Fruit fly (Drosophila melanogaster) whole organism, embryonic: ENCODE measurements around the gene Sirup.

Source experiments
- Atf6 ChIP-seq: fragments of 200-800 bp; sonication (Bioruptor generic); IDR thresholded peaks from 2 replicates; pipeline ENCODE4 v1.3.6; 2022; ENCODE audit warnings: missing biosample characterization, missing genetic modification characterization
- Awh ChIP-seq: fragments of 200-800 bp; sonication (Bioruptor generic); IDR thresholded peaks from 2 replicates; pipeline ENCODE4, ENCODE4 v1.3.6; 2022; ENCODE audit warnings: missing biosample characterization, missing genetic modification characterization
- CG10979 ChIP-seq: fragments of 200-800 bp; sonication (Bioruptor generic); optimal IDR thresholded peaks from 2 replicates; lab custom pipeline; 2018; ENCODE audit warnings: missing biosample characterization, mild to moderate bottlenecking, missing genetic modification characterization, moderate library complexity
- CG11695 ChIP-seq: fragments of 200-800 bp; sonication (Bioruptor generic); IDR thresholded peaks from 3 replicates; pipeline ENCODE4 v1.3.6; 2022; ENCODE audit warnings: missing biosample characterization, missing genetic modification characterization
- CG14667 ChIP-seq: fragments of 200-800 bp; sonication (Bioruptor generic); IDR thresholded peaks from 2 replicates; pipeline ENCODE4 v1.3.6; 2022; ENCODE audit warnings: missing biosample characterization, missing genetic modification characterization
- CG14860 ChIP-seq: fragments of 200-800 bp; sonication (Bioruptor generic); IDR thresholded peaks from 3 replicates; pipeline ENCODE4 v1.3.6; 2022; ENCODE audit warnings: missing biosample characterization, missing genetic modification characterization; ENCODE audit not compliant: partially characterized antibody
- CG1647 ChIP-seq: fragments of 200-800 bp; sonication (Bioruptor generic); optimal IDR thresholded peaks from 3 replicates; lab custom pipeline; 2016; ENCODE audit warnings: missing biosample characterization, missing genetic modification characterization
- CG16813 ChIP-seq: fragments of 200-800 bp; sonication (Bioruptor generic); IDR thresholded peaks from 3 replicates; pipeline ENCODE4 v1.3.6; 2022; ENCODE audit warnings: missing biosample characterization, missing genetic modification characterization; ENCODE audit not compliant: partially characterized antibody
- CG2116 ChIP-seq: fragments of 200-800 bp; sonication (Bioruptor generic); optimal IDR thresholded peaks from 3 replicates; lab custom pipeline; 2018; ENCODE audit warnings: missing biosample characterization, mild to moderate bottlenecking, missing genetic modification characterization
- CG32772 ChIP-seq: fragments of 200-800 bp; sonication (Bioruptor generic); IDR thresholded peaks from 2 replicates; pipeline ENCODE4 v1.3.6; 2022; ENCODE audit warnings: missing biosample characterization, missing genetic modification characterization
- CG34224 ChIP-seq: fragments of 200-800 bp; sonication (Bioruptor generic); IDR thresholded peaks from 3 replicates; pipeline ENCODE4 v1.3.6; 2022; ENCODE audit warnings: missing biosample characterization, missing genetic modification characterization; ENCODE audit not compliant: partially characterized antibody
- CG34376 ChIP-seq: fragments of 200-800 bp; sonication (Bioruptor generic); optimal IDR thresholded peaks from 2 replicates; lab custom pipeline; 2018; ENCODE audit warnings: missing biosample characterization, mild to moderate bottlenecking, missing genetic modification characterization
- CG5245 ChIP-seq: fragments of 200-800 bp; sonication (Bioruptor generic); optimal IDR thresholded peaks from 3 replicates; lab custom pipeline; 2016; ENCODE audit warnings: missing biosample characterization, missing genetic modification characterization
- CG8478 ChIP-seq: fragments of >200 bp; optimal IDR thresholded peaks from 2 replicates; lab custom pipeline; 2018
- CoRest ChIP-seq: fragments of 200-800 bp; sonication (Bioruptor generic); optimal IDR thresholded peaks from 3 replicates; lab custom pipeline; 2018; ENCODE audit warnings: missing biosample characterization, mild to moderate bottlenecking, missing genetic modification characterization, moderate library complexity
- Ets65A ChIP-seq: fragments of 200-800 bp; sonication (Bioruptor generic); peaks from one replicate; lab custom pipeline; 2016; ENCODE audit warnings: missing biosample characterization, missing genetic modification characterization
- Med ChIP-seq: fragments of 200-800 bp; sonication (Bioruptor generic); peaks from one replicate; lab custom pipeline; 2016; ENCODE audit warnings: missing biosample characterization, missing genetic modification characterization, mild to moderate bottlenecking, inconsistent platforms, moderate library complexity
- Neu2 ChIP-seq: fragments of 200-800 bp; sonication (Bioruptor generic); optimal IDR thresholded peaks from 3 replicates; lab custom pipeline; 2016; ENCODE audit warnings: missing biosample characterization, missing genetic modification characterization, borderline replicate concordance
- Oli ChIP-seq: fragments of 200-800 bp; sonication (Bioruptor generic); optimal IDR thresholded peaks from 2 replicates; lab custom pipeline; 2018; ENCODE audit warnings: missing biosample characterization, mild to moderate bottlenecking, missing genetic modification characterization, moderate library complexity
- Pdp1 ChIP-seq, 2 experiments: fragments of 200-800 bp; sonication (Bioruptor generic); optimal IDR thresholded peaks; 3 replicates each; lab custom pipeline; 2016; ENCODE audit warnings: missing biosample characterization in 2 of 2, missing genetic modification characterization in 2 of 2, mild to moderate bottlenecking in 1 of 2, moderate library complexity in 1 of 2
- Trl ChIP-seq, 3 experiments: fragments of >200 bp in 2 of 3; fragments of 200-800 bp in 1 of 3; sonication (Bioruptor generic) in 1 of 3; optimal IDR thresholded peaks; 2 replicates in 1 of 3; 3 replicates in 2 of 3; lab custom pipeline; 2016 to 2017; ENCODE audit warnings: missing biosample characterization in 1 of 3, missing genetic modification characterization in 1 of 3
- ara ChIP-seq: fragments of 200-800 bp; sonication (Bioruptor generic); IDR thresholded peaks from 2 replicates; pipeline ENCODE4 v1.3.6; 2022; ENCODE audit warnings: missing biosample characterization, missing genetic modification characterization
- ash1 ChIP-seq: fragments of 200-800 bp; sonication (Bioruptor generic); optimal IDR thresholded peaks from 2 replicates; lab custom pipeline; 2018; ENCODE audit warnings: missing biosample characterization, mild to moderate bottlenecking, missing genetic modification characterization
- bcd ChIP-seq: fragments of 200-800 bp; sonication (Bioruptor generic); optimal IDR thresholded peaks from 2 replicates; lab custom pipeline; 2017; ENCODE audit warnings: missing biosample characterization, mild to moderate bottlenecking, missing genetic modification characterization
- chinmo ChIP-seq: fragments of 200-800 bp; sonication (Bioruptor generic); IDR thresholded peaks from 4 replicates; pipeline ENCODE4 v1.3.6; 2022; ENCODE audit warnings: missing biosample characterization, missing genetic modification characterization; ENCODE audit not compliant: partially characterized antibody
- dmrt99B ChIP-seq: fragments of 200-800 bp; sonication (Bioruptor generic); optimal IDR thresholded peaks from 2 replicates; lab custom pipeline; 2018; ENCODE audit warnings: missing biosample characterization, mild to moderate bottlenecking, missing genetic modification characterization, moderate library complexity
- ewg ChIP-seq: fragments of 200-800 bp; sonication (Bioruptor generic); optimal IDR thresholded peaks from 3 replicates; lab custom pipeline; 2017; ENCODE audit warnings: mild to moderate bottlenecking, missing biosample characterization, missing genetic modification reagents, missing genetic modification characterization
- exex ChIP-seq: fragments of 200-800 bp; sonication (Bioruptor generic); optimal IDR thresholded peaks from 4 replicates; lab custom pipeline; 2018; ENCODE audit warnings: missing biosample characterization, mild to moderate bottlenecking, missing genetic modification characterization, moderate library complexity
- fu2 ChIP-seq: fragments of 200-800 bp; sonication (Bioruptor generic); optimal IDR thresholded peaks from 2 replicates; lab custom pipeline; 2016; ENCODE audit warnings: missing biosample characterization, missing genetic modification characterization
- grn ChIP-seq: fragments of 200-800 bp; sonication (Bioruptor generic); optimal IDR thresholded peaks from 3 replicates; lab custom pipeline; 2017; ENCODE audit warnings: missing biosample characterization, missing genetic modification characterization
- mirr ChIP-seq: fragments of 200-800 bp; sonication (Bioruptor generic); optimal IDR thresholded peaks from 3 replicates; lab custom pipeline; 2018; ENCODE audit warnings: missing biosample characterization, mild to moderate bottlenecking, missing genetic modification characterization
- nmo ChIP-seq: fragments of 200-800 bp; sonication (Bioruptor generic); optimal IDR thresholded peaks from 2 replicates; lab custom pipeline; 2018; ENCODE audit warnings: missing biosample characterization, mild to moderate bottlenecking, missing genetic modification characterization, moderate library complexity
- pan ChIP-seq, 4 experiments: fragments of >200 bp in 3 of 4; fragments of 200-800 bp in 1 of 4; sonication (Bioruptor generic) in 1 of 4; optimal IDR thresholded peaks in 3 of 4; IDR thresholded peaks in 1 of 4; 2 replicates each; pipeline versions ENCODE4 v1.3.6 to Lab custom; 2017 to 2022; ENCODE audit warnings: missing biosample characterization in 2 of 4, missing genetic modification characterization in 2 of 4, mixed read lengths in 1 of 4
- peb ChIP-seq: fragments of 200-800 bp; sonication (Bioruptor generic); IDR thresholded peaks from 2 replicates; pipeline ENCODE4 v1.3.6; 2022; ENCODE audit warnings: missing biosample characterization, missing genetic modification characterization
- row ChIP-seq: fragments of 200-800 bp; sonication (Bioruptor generic); IDR thresholded peaks from 3 replicates; pipeline ENCODE4 v1.3.6; 2022; ENCODE audit warnings: missing biosample characterization, missing genetic modification characterization
- scrt ChIP-seq: fragments of 200-800 bp; sonication (Bioruptor generic); optimal IDR thresholded peaks from 2 replicates; lab custom pipeline; 2018; ENCODE audit warnings: missing biosample characterization, mild to moderate bottlenecking, missing genetic modification characterization, moderate library complexity
- sug ChIP-seq: fragments of 200-800 bp; optimal IDR thresholded peaks from 2 replicates; lab custom pipeline; 2019; ENCODE audit warnings: missing biosample characterization, mild to moderate bottlenecking, missing genetic modification characterization, moderate library complexity
- toy ChIP-seq: fragments of 200-800 bp; sonication (Bioruptor generic); IDR thresholded peaks from 2 replicates; pipeline ENCODE4 v1.3.6; 2022; ENCODE audit warnings: missing biosample characterization, missing genetic modification characterization
- trem ChIP-seq: fragments of 200-800 bp; optimal IDR thresholded peaks from 3 replicates; lab custom pipeline; 2019; ENCODE audit warnings: missing biosample characterization, mild to moderate bottlenecking, missing genetic modification characterization, moderate library complexity
- unc-4 ChIP-seq: fragments of 200-800 bp; sonication (Bioruptor generic); IDR thresholded peaks from 2 replicates; pipeline ENCODE4 v1.3.6; 2022; ENCODE audit warnings: missing biosample characterization, missing genetic modification characterization; ENCODE audit not compliant: partially characterized antibody
- vnd ChIP-seq: fragments of 200-800 bp; sonication (Bioruptor generic); IDR thresholded peaks from 3 replicates; pipeline ENCODE4 v1.3.6; 2022; ENCODE audit warnings: missing biosample characterization, missing genetic modification characterization; ENCODE audit not compliant: partially characterized antibody

Gene Sirup

DNA sequence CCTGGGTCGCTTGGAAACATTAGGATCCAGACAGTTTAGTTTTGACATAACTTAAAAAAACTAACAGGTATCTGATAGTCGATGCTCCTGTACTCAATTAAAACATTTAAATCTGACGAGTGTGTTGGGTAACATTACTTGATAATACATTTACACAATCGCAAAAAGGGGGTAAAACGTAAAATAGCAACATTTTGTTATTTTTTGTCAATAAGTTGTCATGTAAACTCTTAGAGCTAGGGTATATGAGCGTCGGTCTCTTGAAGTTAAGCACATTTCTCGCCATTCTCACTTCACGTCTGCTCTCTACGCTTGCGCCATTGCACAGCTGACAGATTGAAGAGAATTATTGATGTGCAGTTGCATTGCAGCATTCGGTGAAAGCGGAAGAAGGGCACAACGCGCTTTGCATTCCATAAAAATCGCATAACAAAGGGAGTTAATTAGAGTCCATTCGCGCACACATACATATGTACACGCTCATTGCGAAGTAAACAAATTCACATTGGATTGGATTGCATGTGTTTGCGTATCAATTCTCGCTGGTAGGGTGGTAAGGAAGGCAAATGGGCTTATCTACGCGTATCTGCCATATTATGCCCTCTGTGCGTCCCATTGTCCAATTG is 13.7 kb upstream of the Sirup start (continued):
- TF ChIP-seq CoRest (peak; percentile 12), scrt (GFP tag; lab: Kevin White, UChicago) (peak; percentile 28), row (GFP tag; lab: Robert Waterston, UW) (peak; percentile 63), pan (optimal IDR thresholded peaks at IDR 0.05; lab: Kevin White, UChicago) (no peak), pan (GFP tag; optimal IDR thresholded peaks at IDR 0.05 in 1 of 2, IDR thresholded peaks at IDR 0.05 in 1 of 2) (peak in 1 of 2 experiments; percentile 20), CG2116 (GFP tag; lab: Kevin White, UChicago) (no peak), Trl (optimal IDR thresholded peaks at IDR 0.05; lab: Kevin White, UChicago) (peak; percentile 27 to 38), Trl (GFP tag; optimal IDR thresholded peaks at IDR 0.05; lab: Kevin White, UChicago) (peak; percentile 7), toy (no peak), peb (GFP tag; lab: Robert Waterston, UW) (no peak), bcd (GFP tag; lab: Kevin White, UChicago) (peak; percentile 6), CG5245 (GFP tag; lab: Kevin White, UChicago) (no peak), CG32772 (GFP tag; lab: Robert Waterston, UW) (0 out of 2 replicates have a peak, but pooled peaks have one; percentile 9), CG1647 (GFP tag; lab: Kevin White, UChicago) (no peak), dmrt99B (peak; percentile 20), CG16813 (GFP tag; lab: Robert Waterston, UW) (peak; percentile 71), Oli (tag; lab: Kevin White, UChicago) (peak; percentile 11), CG11695 (0 out of 3 replicates have a peak, but pooled peaks have one; percentile 36), CG34224 (GFP tag; lab: Robert Waterston, UW) (peak; percentile 18; the same call in 1 of the 3 replicates), ewg (peak; percentile 88), nmo (peak; percentile 19), fu2 (GFP tag; lab: Kevin White, UChicago) (no peak), Neu2 (peak; percentile 41), chinmo (GFP tag; lab: Robert Waterston, UW) (peak; percentile 63; the same call in 2 of the 4 replicates), CG10979 (peak; percentile 31), ash1 (GFP tag; lab: Kevin White, UChicago) (no peak), exex (peak; percentile 67), vnd (GFP tag; lab: Robert Waterston, UW) (peak; percentile 70)

DNA sequence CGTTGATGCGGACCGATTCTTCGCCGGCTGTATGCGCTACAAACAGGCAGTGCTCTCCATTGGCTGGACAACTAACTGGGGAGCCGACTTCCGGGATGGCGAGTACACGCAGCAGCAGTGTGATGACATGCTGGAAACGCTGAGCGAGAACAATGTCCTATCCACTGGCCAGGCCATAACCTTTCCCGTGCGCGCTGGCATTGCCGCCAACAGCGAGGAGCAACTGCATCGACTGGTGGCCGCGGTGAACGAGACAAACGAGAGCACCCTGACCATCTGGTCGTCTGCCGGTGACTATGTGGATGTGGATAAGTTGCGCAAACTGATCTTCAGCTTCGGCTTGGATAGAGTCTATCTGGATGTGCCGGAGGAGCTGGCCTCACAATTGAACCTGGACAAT is 12.5 kb upstream of the Sirup start:
- 0 out of 2 replicates have a peak, but pooled peaks have one; percentile 17 for TF ChIP-seq Atf6 (GFP tag; lab: Robert Waterston, UW)
- no peak for TF ChIP-seq trem (tag; lab: Kevin White, UChicago)
- TF ChIP-seq ara (GFP tag; lab: Robert Waterston, UW), result peak; percentile 16; the same call in 1 of the 2 replicates
- TF ChIP-seq CG8478 (lab: Kevin White, UChicago), result peak; percentile 73
- TF ChIP-seq Med, result peak; percentile 57
- no peak for TF ChIP-seq Awh
- TF ChIP-seq CG14860 (GFP tag; lab: Robert Waterston, UW), result 0 out of 3 replicates have a peak, but pooled peaks have one; percentile 14

DNA sequence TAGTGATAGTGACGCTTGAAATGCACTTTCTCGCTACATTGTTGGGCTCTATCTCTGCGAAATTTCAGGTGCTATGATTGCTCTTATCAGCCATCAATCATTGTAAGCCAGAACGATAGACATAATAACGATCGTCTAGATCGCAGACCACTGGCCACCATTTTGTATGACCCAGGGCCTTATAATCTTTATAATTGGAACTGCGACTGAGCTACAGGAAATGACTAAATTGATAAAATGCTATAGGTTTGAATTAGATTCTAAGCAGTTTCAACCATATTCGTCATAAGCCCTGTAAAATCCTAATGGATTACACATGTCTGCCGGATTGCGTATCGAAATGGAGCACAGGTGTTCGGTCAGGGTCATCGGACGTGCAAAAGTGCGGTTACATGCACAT is 8.8 kb upstream of the Sirup start:
- TF ChIP-seq Pdp1 (GFP tag; optimal IDR thresholded peaks at IDR 0.05; lab: Kevin White, UChicago), result peak in 1 of 2 experiments; percentile 8
- TF ChIP-seq grn (GFP tag; lab: Kevin White, UChicago), result peak; percentile 9
- peak; percentile 23 for TF ChIP-seq Med
- TF ChIP-seq CG34376, result peak; percentile 24
- no peak for TF ChIP-seq unc-4 (GFP tag; lab: Robert Waterston, UW)
- no peak for TF ChIP-seq CG14667 (GFP tag; lab: Robert Waterston, UW)
- peak; percentile 39 for TF ChIP-seq sug (tag; lab: Kevin White, UChicago)
- TF ChIP-seq mirr, result peak; percentile 54
- TF ChIP-seq exex, result peak; percentile 81
- TF ChIP-seq Ets65A, result peak; percentile 20
